Fruit fly (Drosophila melanogaster): ENCODE measurements around the gene Vps33B.

- no peak for TF ChIP-seq CG8478 (optimal IDR thresholded peaks at IDR 0.05)
- no peak for TF ChIP-seq CG12104 (GFP tag; optimal IDR thresholded peaks at IDR 0.05)
- no peak for TF ChIP-seq Nf-YC (tag; optimal IDR thresholded peaks at IDR 0.05)
- TF ChIP-seq Lim3 (GFP tag; IDR thresholded peaks at IDR 0.05), result no peak
- no peak for TF ChIP-seq trem (tag; optimal IDR thresholded peaks at IDR 0.05)
- no peak for TF ChIP-seq gem (tag; optimal IDR thresholded peaks at IDR 0.05)
- TF ChIP-seq CG15514 (GFP tag; optimal IDR thresholded peaks at IDR 0.05), result no peak
- TF ChIP-seq ranshi (GFP tag; IDR thresholded peaks at IDR 0.05), result no peak
- no peak for TF ChIP-seq CG4854 (GFP tag; optimal IDR thresholded peaks at IDR 0.05)
Measured at dm6 chr3R:25517521-25517920, 44.2 kb downstream of the Vps33B start.
